Fruit fly (Drosophila melanogaster): ENCODE data around the gene CG4293.

Gene CG4293

dm6 chrX:515676-516075, 14.4 kb downstream of the CG4293 start:
- TF ChIP-seq Sin3A (optimal IDR thresholded peaks at IDR 0.05) (no peak), h (optimal IDR thresholded peaks at IDR 0.05) (no peak), psq (optimal IDR thresholded peaks at IDR 0.05) (no peak), insv (optimal IDR thresholded peaks at IDR 0.05) (no peak), ttk (optimal IDR thresholded peaks at IDR 0.05) (no peak), Myc (optimal IDR thresholded peaks at IDR 0.05) (no peak)

- TF ChIP-seq insv (optimal IDR thresholded peaks at IDR 0.05) (no peak), h (optimal IDR thresholded peaks at IDR 0.05) (no peak), Myc (optimal IDR thresholded peaks at IDR 0.05) (no peak), Sin3A (optimal IDR thresholded peaks at IDR 0.05) (no peak), psq (optimal IDR thresholded peaks at IDR 0.05) (no peak), ttk (optimal IDR thresholded peaks at IDR 0.05) (no peak)
These were observed 17.6 kb downstream of the CG4293 start for dm6 chrX:512527-512926.

DNA sequence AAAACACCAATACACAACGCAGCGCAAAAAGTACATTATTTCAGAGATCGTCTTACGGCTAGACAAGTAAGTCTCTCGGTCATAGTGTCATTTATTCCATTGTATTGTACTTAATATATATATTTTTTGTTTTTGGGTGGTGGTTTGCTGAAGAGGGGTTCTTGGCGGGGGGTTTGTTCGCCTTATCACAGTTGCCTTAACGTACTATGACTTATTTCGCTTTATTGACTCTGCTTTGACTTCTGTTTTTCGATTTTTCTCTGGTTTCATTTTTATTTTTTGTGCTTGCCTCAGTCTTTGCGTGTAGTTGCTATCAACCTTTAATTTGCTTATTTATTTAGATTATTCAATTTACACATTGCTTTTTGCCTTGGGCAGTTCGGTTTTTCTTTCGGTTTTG, 19.6 kb downstream of the CG4293 start:
- TF ChIP-seq h (optimal IDR thresholded peaks at IDR 0.05) (no peak), psq (optimal IDR thresholded peaks at IDR 0.05) (no peak), Myc (optimal IDR thresholded peaks at IDR 0.05) (no peak), insv (optimal IDR thresholded peaks at IDR 0.05) (no peak), Sin3A (optimal IDR thresholded peaks at IDR 0.05) (no peak), ttk (optimal IDR thresholded peaks at IDR 0.05) (no peak)

DNA sequence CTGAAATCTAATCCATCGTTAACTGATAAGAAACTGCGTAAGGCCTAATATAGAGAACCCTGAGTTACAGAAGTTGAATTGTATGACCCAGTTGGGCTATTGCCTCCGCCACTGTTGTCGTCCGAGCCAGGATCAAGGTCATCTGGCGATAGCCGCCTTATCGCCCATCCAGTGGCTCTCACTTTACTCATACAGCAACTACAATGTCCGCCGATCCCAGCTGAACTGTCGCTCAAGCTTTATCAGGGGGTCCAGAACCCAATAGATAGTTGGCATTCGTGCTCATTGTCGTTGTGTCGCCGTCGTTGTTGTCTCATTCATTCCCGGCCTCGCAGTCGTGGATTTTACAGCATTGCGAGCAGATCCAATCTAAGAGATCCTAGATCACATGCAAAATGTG, 21.0 kb downstream of the CG4293 start, which contains the start of gene arg:
Gene arg (plus strand): TSS at position 319 of the 400 bp plus-strand sequence.
- TF ChIP-seq Sin3A (optimal IDR thresholded peaks at IDR 0.05) (no peak), psq (optimal IDR thresholded peaks at IDR 0.05) (no peak), Myc (optimal IDR thresholded peaks at IDR 0.05) (no peak), insv (optimal IDR thresholded peaks at IDR 0.05) (no peak), ttk (optimal IDR thresholded peaks at IDR 0.05) (no peak), h (optimal IDR thresholded peaks at IDR 0.05) (no peak)

- no peak for TF ChIP-seq Myc (optimal IDR thresholded peaks at IDR 0.05)
- no peak for TF ChIP-seq psq (optimal IDR thresholded peaks at IDR 0.05)
- TF ChIP-seq ttk (optimal IDR thresholded peaks at IDR 0.05), result no peak
- no peak for TF ChIP-seq insv (optimal IDR thresholded peaks at IDR 0.05)
These were observed 30.5 kb downstream of the CG4293 start for dm6 chrX:499589-500041.

- no peak for TF ChIP-seq Sin3A (optimal IDR thresholded peaks at IDR 0.05)
- no peak for TF ChIP-seq ttk (optimal IDR thresholded peaks at IDR 0.05)
- TF ChIP-seq h (optimal IDR thresholded peaks at IDR 0.05), result no peak
- no peak for TF ChIP-seq psq (optimal IDR thresholded peaks at IDR 0.05)
- no peak for TF ChIP-seq insv (optimal IDR thresholded peaks at IDR 0.05)
- no peak for TF ChIP-seq Myc (optimal IDR thresholded peaks at IDR 0.05)
These were observed 31.0 kb downstream of the CG4293 start for dm6 chrX:498924-499588.

dm6 chrX:498434-498833, 31.7 kb downstream of the CG4293 start:
- TF ChIP-seq Sin3A (optimal IDR thresholded peaks at IDR 0.05), result no peak
- no peak for TF ChIP-seq psq (optimal IDR thresholded peaks at IDR 0.05)
- no peak for TF ChIP-seq h (optimal IDR thresholded peaks at IDR 0.05)
- TF ChIP-seq Myc (optimal IDR thresholded peaks at IDR 0.05), result no peak
- no peak for TF ChIP-seq insv (optimal IDR thresholded peaks at IDR 0.05)
- no peak for TF ChIP-seq ttk (optimal IDR thresholded peaks at IDR 0.05)

DNA sequence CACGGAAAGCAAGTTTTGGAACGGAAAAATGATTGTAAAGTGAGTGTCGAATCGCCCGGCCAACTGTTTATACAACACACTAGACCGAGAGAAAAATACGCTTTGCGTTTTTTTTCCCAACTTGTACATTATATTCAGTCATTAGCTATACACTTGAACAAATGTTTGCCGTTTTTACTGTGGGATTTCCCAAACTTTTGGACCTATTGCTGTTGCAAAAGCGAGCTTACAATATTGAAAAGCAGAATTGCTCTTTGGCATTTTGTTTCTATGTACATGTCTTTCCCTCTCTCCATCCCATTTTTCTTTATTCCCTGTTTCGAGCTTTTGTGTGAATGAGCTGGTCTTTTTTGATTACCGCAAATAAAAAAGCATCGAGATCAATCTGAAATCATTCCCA, 32.7 kb downstream of the CG4293 start:
- TF ChIP-seq Sin3A (optimal IDR thresholded peaks at IDR 0.05) (no peak), ttk (optimal IDR thresholded peaks at IDR 0.05) (no peak), insv (optimal IDR thresholded peaks at IDR 0.05) (no peak), psq (optimal IDR thresholded peaks at IDR 0.05) (no peak), Myc (optimal IDR thresholded peaks at IDR 0.05) (no peak), h (optimal IDR thresholded peaks at IDR 0.05) (no peak)

dm6 chrX:496326-496725, 33.8 kb downstream of the CG4293 start, which contains the start of gene svr:
Gene svr, plus strand, starts transcription at chrX:496446.
- TF ChIP-seq insv (optimal IDR thresholded peaks at IDR 0.05) (no peak), psq (optimal IDR thresholded peaks at IDR 0.05) (no peak), h (optimal IDR thresholded peaks at IDR 0.05) (no peak), Myc (optimal IDR thresholded peaks at IDR 0.05) (no peak), ttk (optimal IDR thresholded peaks at IDR 0.05) (no peak), Sin3A (optimal IDR thresholded peaks at IDR 0.05) (no peak)

- TF ChIP-seq psq (optimal IDR thresholded peaks at IDR 0.05) (no peak), h (optimal IDR thresholded peaks at IDR 0.05) (no peak), Sin3A (optimal IDR thresholded peaks at IDR 0.05) (no peak), ttk (optimal IDR thresholded peaks at IDR 0.05) (no peak), Myc (optimal IDR thresholded peaks at IDR 0.05) (no peak), insv (optimal IDR thresholded peaks at IDR 0.05) (no peak)
These were observed 35.5 kb downstream of the CG4293 start, which contains the start of gene CG17778 for dm6 chrX:494607-495006. Gene CG17778, plus strand, starts transcription at chrX:494614.

DNA sequence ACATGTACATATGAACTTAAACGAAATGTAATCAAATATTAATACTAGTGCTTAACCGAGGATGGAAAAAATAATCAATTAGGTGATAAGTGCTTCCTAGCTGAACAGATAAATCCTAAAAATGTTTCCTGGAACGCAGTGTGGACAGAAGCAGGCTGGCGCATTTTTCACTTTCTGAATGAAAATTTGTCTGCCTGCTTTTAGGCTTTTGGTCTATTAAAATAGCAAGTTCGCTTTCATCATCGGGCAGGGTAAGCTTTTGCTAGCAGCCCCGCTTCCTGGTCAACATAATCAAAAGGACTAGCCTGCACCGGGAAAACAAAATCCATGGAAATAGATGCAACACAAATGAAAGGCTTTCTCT, 35.9 kb downstream of the CG4293 start:
- TF ChIP-seq psq (optimal IDR thresholded peaks at IDR 0.05) (no peak), Myc (optimal IDR thresholded peaks at IDR 0.05) (no peak), ttk (optimal IDR thresholded peaks at IDR 0.05) (no peak), insv (optimal IDR thresholded peaks at IDR 0.05) (no peak), h (optimal IDR thresholded peaks at IDR 0.05) (no peak), Sin3A (optimal IDR thresholded peaks at IDR 0.05) (no peak)

- TF ChIP-seq h (optimal IDR thresholded peaks at IDR 0.05), result no peak
- no peak for TF ChIP-seq ttk (optimal IDR thresholded peaks at IDR 0.05)
- no peak for TF ChIP-seq insv (optimal IDR thresholded peaks at IDR 0.05)
- TF ChIP-seq psq (optimal IDR thresholded peaks at IDR 0.05), result no peak
- no peak for TF ChIP-seq Myc (optimal IDR thresholded peaks at IDR 0.05)
- no peak for TF ChIP-seq Sin3A (optimal IDR thresholded peaks at IDR 0.05)
These were observed 36.5 kb downstream of the CG4293 start, which contains the start of gene CG17896 for dm6 chrX:493445-494190. Gene CG17896, minus strand, starts transcription at chrX:493495.

All from Kc167 (cell line).